Worm (Caenorhabditis elegans) whole organism, late embryonic: ENCODE measurements around the gene sucl-1.

ENCODE experiments used
- K09A11.1 ChIP-seq: sonication (generic microtip); optimal IDR thresholded peaks from 2 replicates; lab custom pipeline; 2017; ENCODE audit warnings: antibody characterized with exemption, mild to moderate bottlenecking, missing genetic modification characterization, missing compliant biosample characterization; ENCODE audit not compliant: insufficient read depth
- Y22D7AL.16 ChIP-seq: sonication (generic microtip); optimal IDR thresholded peaks from 2 replicates; lab custom pipeline; 2016; ENCODE audit warnings: missing genetic modification characterization, missing compliant biosample characterization
- ceh-18 ChIP-seq: sonication (generic microtip); optimal IDR thresholded peaks from 2 replicates; lab custom pipeline; 2016; ENCODE audit warnings: missing genetic modification characterization, missing compliant biosample characterization
- ceh-2 ChIP-seq: sonication (generic microtip); optimal IDR thresholded peaks from 2 replicates; lab custom pipeline; 2016; ENCODE audit warnings: missing genotype, missing genetic modification characterization, missing compliant biosample characterization
- ceh-30 ChIP-seq: fragments of 150-350 bp; optimal IDR thresholded peaks from 2 replicates; lab custom pipeline; 2014; ENCODE audit warnings: missing biosample characterization, missing genetic modification characterization
- ceh-31 ChIP-seq: sonication (generic microtip); optimal IDR thresholded peaks from 2 replicates; lab custom pipeline; 2016; ENCODE audit warnings: missing genetic modification characterization, missing compliant biosample characterization
- ceh-9 ChIP-seq: sonication (generic microtip); optimal IDR thresholded peaks from 2 replicates; lab custom pipeline; 2016; ENCODE audit warnings: mild to moderate bottlenecking, missing genetic modification characterization, inconsistent platforms, missing compliant biosample characterization
- elt-2 ChIP-seq: sonication (generic microtip); optimal IDR thresholded peaks from 2 replicates; lab custom pipeline; 2016; ENCODE audit warnings: missing genetic modification reagents, missing genetic modification characterization, missing compliant biosample characterization
- elt-4 ChIP-seq: sonication (generic microtip); optimal IDR thresholded peaks from 2 replicates; lab custom pipeline; 2016; ENCODE audit warnings: missing genetic modification characterization, missing compliant biosample characterization
- eyg-1 ChIP-seq: sonication (generic microtip); optimal IDR thresholded peaks from 2 replicates; lab custom pipeline; 2016; ENCODE audit warnings: missing genotype, missing genetic modification characterization, missing compliant biosample characterization
- fkh-10 ChIP-seq: fragments of 150-350 bp; optimal IDR thresholded peaks from 2 replicates; lab custom pipeline; 2014; ENCODE audit warnings: missing biosample characterization, missing genetic modification reagents, missing genetic modification characterization
- fkh-6 ChIP-seq: sonication (generic microtip); optimal IDR thresholded peaks from 2 replicates; lab custom pipeline; 2016; ENCODE audit warnings: missing genetic modification characterization, missing compliant biosample characterization
- gmeb-2 ChIP-seq: sonication (generic microtip); optimal IDR thresholded peaks from 2 replicates; lab custom pipeline; 2016; ENCODE audit warnings: missing genetic modification characterization, inconsistent platforms, missing compliant biosample characterization
- hlh-13 ChIP-seq: fragments of 200-800 bp; sonication (Bioruptor generic); optimal IDR thresholded peaks from 2 replicates; lab custom pipeline; 2018; ENCODE audit warnings: mild to moderate bottlenecking, missing genetic modification characterization, missing compliant biosample characterization
- hlh-30 ChIP-seq: sonication (generic microtip); optimal IDR thresholded peaks from 2 replicates; lab custom pipeline; 2017; ENCODE audit warnings: antibody characterized with exemption, missing genetic modification characterization, missing compliant biosample characterization; ENCODE audit not compliant: insufficient read depth
- lim-6 ChIP-seq: sonication (generic microtip); optimal IDR thresholded peaks from 2 replicates; lab custom pipeline; 2016; ENCODE audit warnings: missing genetic modification characterization, missing compliant biosample characterization
- lin-11 ChIP-seq: fragments of 200-800 bp; sonication (Bioruptor generic); optimal IDR thresholded peaks from 2 replicates; lab custom pipeline; 2018; ENCODE audit warnings: mild to moderate bottlenecking, missing genetic modification characterization, missing compliant biosample characterization
- nfya-1 ChIP-seq: sonication (generic microtip); optimal IDR thresholded peaks from 2 replicates; lab custom pipeline; 2017; ENCODE audit warnings: missing genetic modification characterization, mild to moderate bottlenecking, missing compliant biosample characterization, antibody characterized with exemption, moderate library complexity
- npax-4 ChIP-seq: sonication (generic microtip); optimal IDR thresholded peaks from 2 replicates; lab custom pipeline; 2016; ENCODE audit warnings: missing genetic modification characterization, missing compliant biosample characterization
- pat-9 ChIP-seq: fragments of 200-800 bp; sonication (Bioruptor generic); optimal IDR thresholded peaks from 2 replicates; lab custom pipeline; 2018; ENCODE audit warnings: mild to moderate bottlenecking, missing genetic modification characterization, moderate library complexity, missing compliant biosample characterization
- pros-1 ChIP-seq: fragments of 150-350 bp; optimal IDR thresholded peaks from 2 replicates; lab custom pipeline; 2014; ENCODE audit warnings: missing biosample characterization, missing genetic modification reagents, missing genetic modification characterization
- sox-4 ChIP-seq: sonication (generic microtip); optimal IDR thresholded peaks from 2 replicates; lab custom pipeline; 2017; ENCODE audit warnings: mild to moderate bottlenecking, missing genetic modification characterization, inconsistent platforms, missing compliant biosample characterization
- syd-9 ChIP-seq: sonication (generic microtip); optimal IDR thresholded peaks from 2 replicates; lab custom pipeline; 2016; ENCODE audit warnings: mild to moderate bottlenecking, missing genetic modification characterization, moderate library complexity, missing compliant biosample characterization
- tbx-7 ChIP-seq: sonication (generic microtip); optimal IDR thresholded peaks from 2 replicates; lab custom pipeline; 2016; ENCODE audit warnings: missing genotype, missing genetic modification characterization, missing compliant biosample characterization
- unc-3 ChIP-seq, 2 experiments: fragments of 200-800 bp in 1 of 2; sonication (Bioruptor generic) in 1 of 2; sonication (generic microtip) in 1 of 2; conservative IDR thresholded peaks in 1 of 2; optimal IDR thresholded peaks in 1 of 2; 2 replicates each; pipeline versions ENCODE4 v1.3.6 to Lab custom; 2016 to 2022; ENCODE audit warnings: missing compliant biosample characterization in 2 of 2, missing genetic modification characterization in 2 of 2, missing genetic modification reagents in 1 of 2
- unc-42 ChIP-seq: sonication (generic microtip); optimal IDR thresholded peaks from 2 replicates; lab custom pipeline; 2016; ENCODE audit warnings: missing genotype, missing genetic modification characterization, missing compliant biosample characterization
- unc-55 ChIP-seq: sonication (generic microtip); optimal IDR thresholded peaks from 2 replicates; lab custom pipeline; 2017; ENCODE audit warnings: missing biosample characterization, missing genetic modification reagents, missing genetic modification characterization
- zip-5 ChIP-seq: sonication (generic microtip); optimal IDR thresholded peaks from 2 replicates; lab custom pipeline; 2016; ENCODE audit warnings: missing genetic modification characterization, missing compliant biosample characterization

sucl-1 gene

ce11 chrX:14775222-14775621, 21.4 kb downstream of the sucl-1 start:
- no peak for TF ChIP-seq sox-4 (tag; lab: Kevin White, UChicago)
- no peak for TF ChIP-seq eyg-1 (tag; lab: Kevin White, UChicago)
- TF ChIP-seq lim-6 (tag; lab: Kevin White, UChicago), result no peak
- no peak for TF ChIP-seq Y22D7AL.16 (tag; lab: Kevin White, UChicago)
- no peak for TF ChIP-seq hlh-13 (GFP tag; lab: Kevin White, UChicago)
- TF ChIP-seq tbx-7 (tag; lab: Kevin White, UChicago), result no peak

DNA sequence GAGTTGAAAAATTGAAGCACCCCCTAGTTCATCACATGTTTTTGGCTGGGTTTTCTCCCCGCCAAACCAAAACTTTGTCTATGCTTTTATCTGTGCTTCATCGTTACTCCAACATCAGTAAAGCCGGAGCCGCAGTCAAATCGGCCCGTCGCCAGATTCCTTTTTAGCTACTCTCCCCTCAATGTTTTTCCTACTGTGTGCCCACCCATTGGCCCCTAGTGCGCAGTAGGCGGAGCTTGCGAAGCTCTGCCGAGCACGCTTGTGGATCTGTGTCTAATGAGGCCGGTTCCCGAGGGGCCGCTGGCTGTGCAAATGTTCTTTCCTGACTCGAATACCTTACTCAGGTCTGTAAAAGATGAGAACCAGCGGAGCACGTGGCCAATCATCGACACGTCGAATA, 22.5 kb downstream of the sucl-1 start:
- no peak for TF ChIP-seq ceh-18 (tag; lab: Kevin White, UChicago)
- peak; percentile 21 for TF ChIP-seq nfya-1 (tag; lab: Kevin White, UChicago)
- TF ChIP-seq K09A11.1, result no peak
- TF ChIP-seq syd-9 (tag; lab: Kevin White, UChicago), result no peak
- no peak for TF ChIP-seq fkh-10 (GFP tag; lab: Kevin White, UChicago)
- 0 out of 2 replicates have a peak, but pooled peaks have one; percentile 48 for TF ChIP-seq unc-3 (GFP tag; conservative IDR thresholded peaks at IDR 0.05; lab: Robert Waterston, UW)
- no peak for TF ChIP-seq unc-3 (tag; optimal IDR thresholded peaks at IDR 0.05; lab: Kevin White, UChicago)
- TF ChIP-seq tbx-7 (tag; lab: Kevin White, UChicago), result no peak
- TF ChIP-seq lin-11 (tag; lab: Kevin White, UChicago), result no peak
- TF ChIP-seq elt-4 (tag; lab: Kevin White, UChicago), result no peak
- TF ChIP-seq pat-9 (tag; lab: Kevin White, UChicago), result no peak
- no peak for TF ChIP-seq gmeb-2 (tag; lab: Kevin White, UChicago)
- no peak for TF ChIP-seq ceh-2 (tag; lab: Kevin White, UChicago)
- TF ChIP-seq ceh-9 (tag; lab: Kevin White, UChicago), result no peak
- TF ChIP-seq, all 69 proteins: peak for 2

DNA sequence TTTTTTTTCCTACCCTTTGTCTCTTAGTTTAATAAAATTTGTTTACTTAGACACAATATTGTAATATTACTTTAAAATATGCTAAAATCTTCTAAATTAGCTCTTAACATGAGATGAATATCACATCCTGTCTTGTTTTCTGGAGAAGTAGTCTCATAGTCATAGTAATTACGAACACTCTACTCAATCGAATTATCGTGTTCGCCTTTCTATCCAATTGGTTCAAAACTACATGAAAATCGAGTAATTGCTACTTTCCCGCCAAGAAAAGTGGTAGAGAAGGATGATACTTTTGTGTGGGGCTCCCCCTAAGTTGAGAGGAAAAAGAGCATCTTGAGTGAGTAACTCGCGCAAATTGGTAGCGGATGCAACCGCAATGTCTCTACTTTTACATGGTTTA, 24.3 kb downstream of the sucl-1 start:
- TF ChIP-seq unc-42 (tag; lab: Kevin White, UChicago) (peak; percentile 78), fkh-6 (tag; lab: Kevin White, UChicago) (no peak), ceh-31 (tag; lab: Kevin White, UChicago) (peak; percentile 22)

DNA sequence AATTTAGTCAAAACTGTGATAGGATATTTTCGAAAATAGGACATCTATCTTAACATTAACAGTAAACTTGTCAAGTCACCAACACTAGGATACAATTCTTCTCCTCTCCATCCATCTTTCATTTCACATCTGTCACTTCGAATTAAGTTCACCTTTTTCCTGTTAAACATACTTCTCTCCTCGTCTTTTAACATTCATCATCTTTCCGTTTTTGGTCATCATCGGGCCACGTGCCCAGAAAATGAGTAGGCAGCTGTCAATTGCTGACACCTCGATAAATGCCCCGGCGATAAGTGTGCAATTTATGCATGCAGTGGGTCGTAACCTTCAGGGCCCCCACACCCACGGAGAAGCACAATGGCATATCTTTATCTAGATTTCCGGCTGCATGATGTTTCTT, 26.4 kb downstream of the sucl-1 start:
- TF ChIP-seq npax-4 (tag; lab: Kevin White, UChicago), result no peak
- TF ChIP-seq pros-1 (tag; lab: Kevin White, UChicago), result no peak
- TF ChIP-seq unc-55 (GFP tag; lab: Kevin White, UChicago), result peak; percentile 48
- no peak for TF ChIP-seq unc-3 (GFP tag; conservative IDR thresholded peaks at IDR 0.05; lab: Robert Waterston, UW)
- no peak for TF ChIP-seq unc-3 (tag; optimal IDR thresholded peaks at IDR 0.05; lab: Kevin White, UChicago)

DNA sequence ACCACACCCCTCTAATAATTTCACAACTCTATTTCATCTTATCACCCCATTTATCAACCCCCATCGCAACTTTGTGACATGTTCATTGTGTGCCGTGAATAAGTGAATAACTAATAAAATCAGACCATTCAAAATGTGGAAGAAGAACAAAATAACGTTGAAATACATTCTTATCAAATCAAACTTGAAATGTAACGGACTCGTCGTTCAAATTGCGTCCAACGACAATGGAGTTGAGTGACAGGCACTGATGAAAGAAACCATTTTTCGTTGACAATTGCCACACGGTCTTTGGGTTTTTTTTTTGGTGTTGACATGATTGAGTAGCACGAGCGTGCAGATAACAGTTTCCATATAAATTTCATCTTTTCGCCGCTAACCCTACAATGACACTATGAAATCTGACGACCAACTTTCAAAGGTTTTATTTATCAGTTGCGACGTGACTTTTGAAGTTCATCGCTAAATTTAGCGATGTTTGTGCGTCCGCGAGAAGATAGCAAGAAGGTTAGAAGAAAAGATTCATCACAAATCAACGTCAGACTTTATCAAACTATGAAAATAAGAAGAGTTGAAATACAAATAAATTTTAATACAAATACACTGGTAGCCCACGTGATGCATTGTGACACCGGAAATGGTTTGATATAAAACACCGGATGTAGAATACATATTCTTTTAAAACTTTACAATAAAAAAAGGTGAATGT, 29.8 kb downstream of the sucl-1 start:
- no peak for TF ChIP-seq hlh-30
- TF ChIP-seq unc-42 (tag; lab: Kevin White, UChicago), result no peak
- TF ChIP-seq ceh-9 (tag; lab: Kevin White, UChicago), result no peak
- no peak for TF ChIP-seq elt-2
- no peak for TF ChIP-seq ceh-30 (tag; lab: Kevin White, UChicago)
- TF ChIP-seq zip-5, result no peak

ce11 chrX:14786821-14787556, 33.2 kb downstream of the sucl-1 start:
- TF ChIP-seq tbx-7 (tag; lab: Kevin White, UChicago) (no peak), gmeb-2 (tag; lab: Kevin White, UChicago) (no peak)
- TF ChIP-seq, all 69 proteins: peak for 0
